Worm (Caenorhabditis elegans): ENCODE measurements around the gene B0361.11.
A peak's percentile ranks its signal among the peaks of the same experiment; 100 is the strongest.

DNA sequence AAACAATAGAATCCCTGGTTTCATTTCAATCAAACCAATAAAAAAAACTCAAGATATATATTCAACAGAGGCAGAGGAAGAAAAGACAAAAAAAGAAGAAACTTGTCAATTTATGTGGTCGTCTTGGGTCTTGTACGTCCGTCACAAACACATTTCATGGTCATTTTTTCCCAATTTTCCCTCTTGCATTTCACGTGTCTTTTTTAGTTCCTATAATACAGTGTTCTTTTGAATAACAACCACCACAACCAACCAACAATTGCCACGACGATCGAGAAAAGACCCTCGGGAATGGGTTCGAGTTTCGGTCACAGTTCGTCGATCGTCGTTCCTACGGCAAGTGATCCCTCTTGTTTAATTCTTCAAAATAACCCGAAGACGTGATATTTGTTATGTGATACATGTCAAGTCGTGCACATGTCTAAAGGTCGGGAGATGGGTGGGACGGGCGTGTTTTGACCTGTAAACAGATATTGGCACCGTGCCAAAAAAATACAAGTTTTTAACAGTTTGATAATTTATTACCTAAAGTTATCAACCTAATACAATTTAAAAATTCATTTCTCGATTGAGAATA, 18.8 kb downstream of the B0361.11 start:
- TF ChIP-seq Y5F2A.4 (GFP tag; optimal IDR thresholded peaks at IDR 0.05) (no peak), nhr-102 (tag; optimal IDR thresholded peaks at IDR 0.05) (no peak), rbr-2 (tag; optimal IDR thresholded peaks at IDR 0.05) (no peak), aly-2 (tag; optimal IDR thresholded peaks at IDR 0.05) (no peak), hlh-30 (tag; optimal IDR thresholded peaks at IDR 0.05; ENCODE audit: insufficient read depth) (peak; percentile 25), snpc-4 (tag; optimal IDR thresholded peaks at IDR 0.05) (no peak), fkh-10 (GFP tag; optimal IDR thresholded peaks at IDR 0.05) (no peak), mep-1 (tag; optimal IDR thresholded peaks at IDR 0.05) (peak; percentile 29), gei-8 (GFP tag; optimal IDR thresholded peaks at IDR 0.05) (no peak), vab-7 (GFP tag; IDR thresholded peaks at IDR 0.05) (no peak), F44E2.7 (GFP tag; IDR thresholded peaks at IDR 0.05) (no peak), lin-39 (tag; optimal IDR thresholded peaks at IDR 0.05) (no peak), jun-1 (tag; optimal IDR thresholded peaks at IDR 0.05) (no peak), nhr-48 (tag; optimal IDR thresholded peaks at IDR 0.05) (no peak)
